Worm (Caenorhabditis elegans): ENCODE results near the gene ZC513.14.

ZC513.14 gene

DNA sequence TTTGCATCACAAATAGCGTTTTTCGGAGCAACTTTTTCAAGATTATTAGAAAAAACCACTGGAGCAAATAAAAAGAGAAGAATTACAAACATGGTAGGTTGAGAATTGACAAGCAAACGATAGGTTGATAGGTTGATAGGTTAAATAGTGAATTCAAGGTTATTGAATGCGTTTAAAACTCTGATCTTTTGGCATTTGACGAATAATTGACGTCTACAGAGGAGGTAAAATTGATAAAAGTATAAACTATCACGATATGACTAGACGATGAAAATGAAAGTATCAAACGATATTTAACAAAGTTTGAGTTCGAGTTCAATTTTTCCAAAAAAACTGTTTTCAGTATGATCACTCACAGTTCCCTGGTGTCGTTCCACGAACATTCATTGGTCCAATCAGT, at the start of gene ZC513.14:
Gene ZC513.14 (minus strand): TSS at position 101 of the 400 bp plus-strand sequence.
- TF ChIP-seq unc-62 (GFP tag; optimal IDR thresholded peaks at IDR 0.05): no peak

- TF ChIP-seq unc-62 (GFP tag; optimal IDR thresholded peaks at IDR 0.05): no peak
Measured at ce11 chrV:8085141-8085540, 49.3 kb upstream of the ZC513.14 start, which contains the start of gene C09H5.7. Gene C09H5.7 (minus strand): TSS chrV:8085241.

- no peak for TF ChIP-seq unc-62 (GFP tag; optimal IDR thresholded peaks at IDR 0.05)
Measured at ce11 chrV:8081579-8081978, 45.7 kb upstream of the ZC513.14 start, which contains the start of gene str-131. Gene str-131 (minus strand): TSS chrV:8081679.

- no peak for TF ChIP-seq unc-62 (GFP tag; optimal IDR thresholded peaks at IDR 0.05)
Measured at ce11 chrV:8079813-8080212, 44.0 kb upstream of the ZC513.14 start.

DNA sequence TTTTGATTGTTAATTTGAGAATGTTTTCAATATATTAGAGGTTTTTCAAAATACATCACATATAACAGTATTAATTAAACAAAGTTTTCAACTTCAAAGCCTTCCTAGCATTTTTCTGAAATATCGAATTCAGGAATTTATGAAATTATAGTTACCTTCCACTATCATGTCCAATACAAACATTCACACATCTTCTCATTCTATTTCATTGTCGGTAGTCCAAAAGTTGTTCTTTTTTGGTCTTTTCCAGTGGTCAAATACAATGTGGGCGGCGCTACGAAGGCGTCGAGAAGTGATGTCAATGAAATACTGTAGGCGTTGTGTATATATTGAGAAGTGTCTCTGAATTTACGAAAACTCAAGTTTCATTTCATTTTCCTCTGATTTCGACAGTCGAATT, 39.9 kb upstream of the ZC513.14 start, which contains the start of gene catp-3:
Gene catp-3 (plus strand): TSS at position 301 of the 400 bp plus-strand sequence.
- no peak for TF ChIP-seq unc-62 (GFP tag; optimal IDR thresholded peaks at IDR 0.05)

DNA sequence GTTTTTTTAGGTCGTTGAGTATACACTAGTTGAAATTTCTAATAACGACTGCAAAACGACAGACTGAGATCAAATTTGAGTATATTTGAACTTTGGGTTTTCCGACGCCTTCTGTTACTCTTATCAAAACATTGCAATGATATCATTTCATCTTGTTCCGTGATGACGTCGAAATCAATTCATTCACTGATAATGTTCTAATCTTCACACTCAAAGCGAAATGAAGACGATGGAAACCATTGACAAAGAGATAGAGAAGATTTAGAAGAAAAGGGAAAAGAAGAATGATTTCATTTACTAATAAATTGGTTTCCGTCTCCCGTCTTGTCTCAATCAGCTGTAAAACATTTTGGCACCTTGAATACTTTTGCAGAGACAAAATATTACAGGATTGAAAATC, 37.3 kb upstream of the ZC513.14 start:
- TF ChIP-seq unc-62 (GFP tag; optimal IDR thresholded peaks at IDR 0.05): no peak

ce11 chrV:8072047-8072446, 36.2 kb upstream of the ZC513.14 start, which contains the start of gene str-144:
Gene str-144 (minus strand): TSS chrV:8072147.
- TF ChIP-seq unc-62 (GFP tag; optimal IDR thresholded peaks at IDR 0.05): no peak

DNA sequence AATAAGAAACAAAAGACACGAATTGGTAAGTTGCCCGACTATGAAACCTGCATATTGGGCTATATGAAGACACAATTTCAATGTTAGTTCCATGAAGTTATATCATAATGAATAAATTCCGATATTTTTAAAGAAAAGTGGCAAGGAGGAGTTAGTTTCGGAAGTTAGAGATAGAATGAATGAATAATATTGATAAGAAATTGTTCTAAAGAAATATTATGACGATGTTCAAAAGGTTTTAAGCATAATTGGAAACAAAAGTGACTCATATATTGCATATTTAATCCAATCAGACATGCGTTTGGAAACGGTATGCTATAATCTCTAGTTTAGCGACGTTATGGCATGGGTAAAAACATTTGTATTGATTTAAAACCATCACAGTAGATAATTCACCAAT, 33.8 kb upstream of the ZC513.14 start, which contains the start of gene str-143:
Gene str-143 (minus strand): TSS at position 101 of the 400 bp plus-strand sequence.
- TF ChIP-seq unc-62 (GFP tag; optimal IDR thresholded peaks at IDR 0.05): no peak

DNA sequence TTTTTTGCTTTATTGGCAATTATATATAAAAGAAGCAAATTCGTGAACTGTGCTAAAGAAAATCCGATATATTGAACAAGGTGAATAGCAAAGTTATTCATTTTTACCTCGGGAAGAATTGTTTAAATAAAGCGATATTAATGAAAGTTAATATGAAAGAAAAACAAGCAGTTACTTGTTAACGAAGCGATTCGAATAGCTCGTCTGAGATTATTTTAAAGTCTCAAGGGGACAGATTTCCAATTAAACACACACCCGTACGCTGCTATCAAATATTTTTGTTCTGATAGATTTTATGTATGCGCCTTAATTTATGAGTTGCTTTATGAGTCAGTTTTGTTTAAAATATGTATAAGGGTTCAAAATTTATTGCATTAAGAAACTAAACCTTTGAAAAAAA, 32.0 kb upstream of the ZC513.14 start, which contains the start of gene str-140:
Gene str-140 (minus strand): TSS at position 101 of the 400 bp plus-strand sequence.
- TF ChIP-seq unc-62 (GFP tag; optimal IDR thresholded peaks at IDR 0.05): no peak

DNA sequence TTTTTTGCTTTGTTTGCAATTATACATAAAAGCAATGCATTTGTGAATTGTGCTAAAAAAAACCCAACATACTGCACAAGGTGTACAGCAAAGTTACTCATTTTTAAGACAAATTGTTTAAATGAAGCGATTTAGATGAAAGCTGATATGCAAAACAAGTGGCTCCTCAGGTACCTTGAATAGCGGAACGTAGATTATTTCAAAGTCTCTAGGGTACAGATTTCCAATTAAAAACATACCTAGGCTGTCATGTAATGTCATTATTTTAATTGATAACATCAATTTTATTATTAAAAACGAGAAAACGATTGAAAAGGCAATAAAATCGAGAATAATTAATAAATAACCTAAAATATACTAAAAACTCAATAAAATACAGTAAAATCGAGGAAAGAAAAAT, 26.2 kb upstream of the ZC513.14 start, which contains the start of gene str-139:
Gene str-139 (minus strand): TSS at position 101 of the 400 bp plus-strand sequence.
- no peak for TF ChIP-seq unc-62 (GFP tag; optimal IDR thresholded peaks at IDR 0.05)

DNA sequence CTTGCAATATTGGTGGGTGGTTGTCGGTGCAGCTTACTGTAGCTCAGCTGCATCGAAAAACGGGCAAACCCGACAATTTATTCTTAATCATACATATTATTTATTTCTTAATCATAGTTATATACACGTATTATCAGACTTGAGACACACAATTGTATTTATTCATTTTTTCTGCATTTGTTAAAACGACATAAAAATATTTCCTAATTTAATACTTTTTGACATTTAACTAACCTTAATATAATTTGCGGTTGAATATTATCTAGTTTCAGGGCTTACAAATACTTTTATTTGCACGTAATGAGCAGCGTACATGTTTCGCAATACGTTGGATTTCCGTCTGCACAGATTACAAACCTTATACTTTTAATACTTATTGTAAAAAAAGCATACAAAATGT, 22.5 kb upstream of the ZC513.14 start, which contains the start of gene str-138:
Gene str-138 (plus strand): TSS at position 301 of the 400 bp plus-strand sequence.
- no peak for TF ChIP-seq unc-62 (GFP tag; optimal IDR thresholded peaks at IDR 0.05)

DNA sequence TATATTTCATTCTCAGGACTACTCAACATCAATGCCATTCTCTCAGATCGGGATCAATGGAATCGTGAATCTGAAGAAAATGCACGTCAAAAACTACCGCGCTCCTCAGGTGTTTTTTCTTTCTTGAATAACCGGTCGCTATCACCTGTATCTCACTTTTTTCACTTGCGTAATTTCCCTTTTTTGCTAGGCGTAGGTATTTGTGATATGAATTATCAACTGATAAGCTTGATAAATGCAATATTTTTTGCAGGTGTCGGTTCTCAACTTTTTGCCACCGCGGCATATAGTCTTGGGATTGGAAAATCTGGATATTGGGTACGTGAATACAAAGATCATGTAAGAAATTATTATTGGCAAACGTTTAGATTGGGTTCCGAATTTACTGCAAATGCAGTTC, 19.3 kb upstream of the ZC513.14 start:
- no peak for TF ChIP-seq unc-62 (GFP tag; optimal IDR thresholded peaks at IDR 0.05)

DNA sequence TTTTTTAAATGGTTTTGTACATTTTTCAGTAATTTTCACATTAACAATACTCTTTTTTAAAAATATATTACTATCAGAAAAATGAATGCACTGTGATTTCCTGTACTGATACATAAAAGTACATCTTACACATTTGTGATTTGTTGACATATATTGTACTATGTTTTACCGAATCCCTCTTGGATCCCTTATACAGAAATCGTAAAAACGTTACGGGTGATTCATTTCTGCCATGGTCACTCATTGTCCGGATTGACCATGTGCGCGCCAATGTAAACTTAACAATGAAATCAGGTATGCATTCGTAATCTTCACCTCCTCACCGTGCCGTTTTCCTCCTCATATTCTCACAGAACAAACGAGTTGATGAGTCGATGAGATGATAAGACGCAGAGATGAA, 18.3 kb upstream of the ZC513.14 start, which contains the start of gene ZC513.2:
Gene ZC513.2 (plus strand): TSS at position 301 of the 400 bp plus-strand sequence.
- no peak for TF ChIP-seq unc-62 (GFP tag; optimal IDR thresholded peaks at IDR 0.05)

DNA sequence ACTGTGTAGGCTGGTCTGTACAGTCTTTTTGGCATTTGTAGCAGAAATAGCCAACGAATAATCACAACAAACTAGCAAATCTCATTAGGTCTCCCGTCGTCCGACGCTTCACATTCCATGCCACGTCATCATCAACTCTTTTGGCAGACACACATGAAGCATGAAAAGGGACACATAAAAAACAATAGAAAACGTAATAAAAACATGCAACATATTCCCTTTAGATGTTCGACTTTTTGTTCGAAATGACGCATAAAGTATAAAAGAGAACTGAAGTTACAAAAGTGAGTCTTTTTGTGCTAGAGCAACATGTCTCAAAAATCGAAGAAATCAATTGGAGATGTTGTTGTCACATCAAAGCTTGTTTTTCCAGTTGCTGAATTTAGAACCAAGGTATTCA, 16.0 kb upstream of the ZC513.14 start, which contains the start of gene sth-1:
Gene sth-1 (plus strand): TSS at position 301 of the 400 bp plus-strand sequence.
- no peak for TF ChIP-seq unc-62 (GFP tag; optimal IDR thresholded peaks at IDR 0.05)

DNA sequence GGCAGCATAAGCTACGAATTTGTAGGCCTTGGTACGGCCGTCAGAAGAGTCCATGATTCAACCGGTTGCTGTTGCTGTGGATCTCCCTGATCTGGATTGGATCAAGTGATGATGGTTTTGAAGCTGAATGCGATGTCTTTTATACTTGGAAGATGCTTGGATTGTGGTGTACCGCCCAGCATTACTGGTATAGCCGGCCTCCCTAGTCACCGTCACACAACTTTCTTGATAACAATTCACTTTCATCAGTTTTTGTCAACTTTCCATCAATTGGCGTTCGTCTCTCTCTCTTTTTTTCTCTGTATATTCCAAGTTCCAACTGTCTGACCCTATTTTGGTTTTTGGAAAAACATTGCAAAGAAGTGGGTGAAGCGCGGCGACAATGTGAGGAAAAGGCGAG, 15.0 kb upstream of the ZC513.14 start, which contains the start of gene col-43:
Gene col-43 (minus strand): TSS at position 101 of the 400 bp plus-strand sequence.
- no peak for TF ChIP-seq unc-62 (GFP tag; optimal IDR thresholded peaks at IDR 0.05)

ce11 chrV:8050059-8050677, 14.3 kb upstream of the ZC513.14 start:
- TF ChIP-seq unc-62 (GFP tag; optimal IDR thresholded peaks at IDR 0.05): no peak

DNA sequence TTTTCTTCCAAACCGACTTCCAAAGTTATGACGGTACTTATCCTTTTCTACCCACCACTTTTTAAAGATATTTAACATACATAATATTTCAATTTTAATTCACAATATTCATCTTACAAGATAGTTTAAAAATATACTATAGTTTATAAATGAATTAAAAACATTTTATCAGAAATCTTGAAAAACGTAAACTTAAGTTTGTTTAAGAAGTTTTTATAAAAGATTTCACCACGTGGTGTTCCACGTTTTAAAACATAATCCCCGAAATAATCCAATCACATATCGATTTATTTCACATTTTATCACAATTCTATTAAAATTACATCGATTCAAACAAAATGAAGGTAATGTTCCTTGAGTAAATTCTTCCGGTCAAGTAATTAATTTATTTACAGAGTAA, 10.9 kb upstream of the ZC513.14 start, which contains the start of gene ZC513.3:
Gene ZC513.3 (plus strand): TSS at position 301 of the 400 bp plus-strand sequence.
- no peak for TF ChIP-seq unc-62 (GFP tag; optimal IDR thresholded peaks at IDR 0.05)
